Worm (Caenorhabditis elegans) whole organism, L4 larva: ENCODE measurements around the gene catp-8.
A peak's percentile ranks its signal among the peaks of the same experiment; 100 is the strongest.

ENCODE experiments used
- F37D6.2 ChIP-seq: sonication (generic microtip); optimal IDR thresholded peaks from 2 replicates; lab custom pipeline; 2016; ENCODE audit warnings: mild to moderate bottlenecking, missing genetic modification characterization, missing compliant biosample characterization
- T20F7.1 ChIP-seq: fragments of 200-800 bp; sonication (Bioruptor generic); optimal IDR thresholded peaks from 2 replicates; lab custom pipeline; 2018; ENCODE audit warnings: mild to moderate bottlenecking, missing genetic modification characterization, missing compliant biosample characterization
- T26A8.4 ChIP-seq: fragments of 200-800 bp; sonication (Bioruptor generic); IDR thresholded peaks from 2 replicates; pipeline ENCODE4 v1.3.6; 2022; ENCODE audit warnings: missing genetic modification characterization, missing compliant biosample characterization
- aha-1 ChIP-seq: fragments of 150-350 bp; peaks from one replicate; lab custom pipeline; 2014; ENCODE audit warnings: missing biosample characterization, missing genetic modification characterization
- ama-1 ChIP-seq: fragments of 150-350 bp; optimal IDR thresholded peaks from 2 replicates; lab custom pipeline; 2014; ENCODE audit warnings: inconsistent platforms, mixed read lengths
- arid-1 ChIP-seq: fragments of 200-800 bp; sonication (Bioruptor generic); conservative IDR thresholded peaks from 2 replicates; pipeline ENCODE4 v1.3.6; 2022; ENCODE audit warnings: missing genetic modification reagents, missing genetic modification characterization, missing compliant biosample characterization
- ceh-20 ChIP-seq: fragments of 200-800 bp; sonication (Bioruptor generic); IDR thresholded peaks from 2 replicates; pipeline ENCODE4 v1.3.6; 2022; ENCODE audit warnings: missing genetic modification reagents, missing genetic modification characterization, missing compliant biosample characterization
- ceh-32 ChIP-seq: sonication (generic microtip); optimal IDR thresholded peaks from 2 replicates; lab custom pipeline; 2016; ENCODE audit warnings: mild to moderate bottlenecking, missing genetic modification characterization, missing compliant biosample characterization; ENCODE audit not compliant: poor library complexity
- ceh-62 ChIP-seq: sonication (generic microtip); optimal IDR thresholded peaks from 2 replicates; lab custom pipeline; 2017; ENCODE audit warnings: missing biosample characterization, missing genetic modification characterization
- ces-1 ChIP-seq: fragments of 150-350 bp; sonication (generic microtip); optimal IDR thresholded peaks from 4 replicates; lab custom pipeline; 2014; ENCODE audit warnings: missing biosample characterization, missing genetic modification reagents, missing genetic modification characterization
- cey-2 ChIP-seq: sonication (generic microtip); optimal IDR thresholded peaks from 3 replicates; lab custom pipeline; 2017; ENCODE audit warnings: missing genetic modification characterization, mild to moderate bottlenecking, missing compliant biosample characterization, antibody characterized with exemption, borderline replicate concordance; ENCODE audit not compliant: insufficient read depth
- ctbp-1 ChIP-seq: fragments of 200-800 bp; sonication (Bioruptor generic); IDR thresholded peaks from 2 replicates; pipeline ENCODE4 v1.3.6; 2022; ENCODE audit warnings: missing genetic modification reagents, missing genetic modification characterization, missing compliant biosample characterization
- daf-16 ChIP-seq, 3 experiments: sonication (generic microtip); optimal IDR thresholded peaks; 2 replicates each; lab custom pipeline; 2016 to 2017; ENCODE audit warnings: missing genetic modification characterization in 3 of 3, missing genetic modification reagents in 3 of 3, mild to moderate bottlenecking in 2 of 3, missing compliant biosample characterization in 2 of 3, missing biosample characterization in 1 of 3, moderate library complexity in 1 of 3
- dmd-6 ChIP-seq: fragments of 200-800 bp; sonication (Bioruptor generic); IDR thresholded peaks from 2 replicates; pipeline ENCODE4 v1.3.6; 2022; ENCODE audit warnings: missing genetic modification reagents, missing genetic modification characterization, missing compliant biosample characterization
- dpl-1 ChIP-seq: fragments of 150-350 bp; optimal IDR thresholded peaks from 2 replicates; lab custom pipeline; 2014; ENCODE audit warnings: missing biosample characterization, missing genetic modification reagents, missing genetic modification characterization
- duxl-1 ChIP-seq: sonication (generic microtip); optimal IDR thresholded peaks from 2 replicates; lab custom pipeline; 2016; ENCODE audit warnings: mild to moderate bottlenecking, missing genetic modification characterization, moderate library complexity, missing compliant biosample characterization; ENCODE audit not compliant: poor library complexity
- dve-1 ChIP-seq: sonication (generic microtip); optimal IDR thresholded peaks from 2 replicates; lab custom pipeline; 2017; ENCODE audit warnings: antibody characterized with exemption, mild to moderate bottlenecking, missing genetic modification characterization, missing compliant biosample characterization; ENCODE audit not compliant: insufficient read depth
- egl-27 ChIP-seq: sonication (generic microtip); optimal IDR thresholded peaks from 3 replicates; lab custom pipeline; 2017; ENCODE audit warnings: missing biosample characterization, missing genetic modification reagents, missing genetic modification characterization
- fkh-10 ChIP-seq: fragments of 150-350 bp; optimal IDR thresholded peaks from 2 replicates; lab custom pipeline; 2014; ENCODE audit warnings: missing biosample characterization, missing genetic modification reagents, missing genetic modification characterization
- fos-1 ChIP-seq: fragments of 150-350 bp; optimal IDR thresholded peaks from 2 replicates; lab custom pipeline; 2014; ENCODE audit warnings: missing biosample characterization, missing genetic modification characterization
- hlh-11 ChIP-seq: fragments of 200-800 bp; sonication (Bioruptor generic); optimal IDR thresholded peaks from 2 replicates; lab custom pipeline; 2018; ENCODE audit warnings: mild to moderate bottlenecking, missing genetic modification characterization, missing compliant biosample characterization
- hlh-30 ChIP-seq: sonication (generic microtip); optimal IDR thresholded peaks from 2 replicates; lab custom pipeline; 2017; ENCODE audit warnings: antibody characterized with exemption, mild to moderate bottlenecking, missing genetic modification characterization, missing compliant biosample characterization; ENCODE audit not compliant: insufficient read depth
- hmg-1.1 ChIP-seq: fragments of 200-800 bp; sonication (Bioruptor generic); IDR thresholded peaks from 2 replicates; pipeline ENCODE4 v1.3.6; 2022; ENCODE audit warnings: missing genetic modification reagents, missing genetic modification characterization, missing compliant biosample characterization
- lin-15B ChIP-seq: fragments of 150-350 bp; sonication (generic microtip); optimal IDR thresholded peaks from 3 replicates; lab custom pipeline; 2014; ENCODE audit warnings: missing biosample characterization, missing genetic modification characterization
- lin-38 ChIP-seq: fragments of 200-800 bp; sonication (Bioruptor generic); IDR thresholded peaks from 2 replicates; pipeline ENCODE4 v1.3.6; 2022; ENCODE audit warnings: missing genetic modification reagents, missing genetic modification characterization, missing compliant biosample characterization
- lir-3 ChIP-seq: sonication (generic microtip); optimal IDR thresholded peaks from 2 replicates; lab custom pipeline; 2016; ENCODE audit warnings: mild to moderate bottlenecking, missing genetic modification characterization, missing compliant biosample characterization
- lsy-2 ChIP-seq, 2 experiments: fragments of 150-350 bp in 1 of 2; sonication (generic microtip) in 1 of 2; optimal IDR thresholded peaks; 2 replicates each; lab custom pipeline; 2014 to 2017; ENCODE audit warnings: missing biosample characterization in 2 of 2, missing genetic modification characterization in 2 of 2
- mdl-1 ChIP-seq, 2 experiments: fragments of 150-350 bp in 1 of 2; sonication (generic microtip) in 1 of 2; optimal IDR thresholded peaks; 2 replicates each; lab custom pipeline; 2014 to 2017; ENCODE audit warnings: missing biosample characterization in 2 of 2, missing genetic modification characterization in 2 of 2
- mep-1 ChIP-seq: fragments of 150-350 bp; sonication (generic microtip); optimal IDR thresholded peaks from 3 replicates; lab custom pipeline; 2014; ENCODE audit warnings: missing biosample characterization, missing genetic modification characterization
- mxl-2 ChIP-seq: fragments of 200-800 bp; sonication (Bioruptor generic); conservative IDR thresholded peaks from 2 replicates; pipeline ENCODE4 v1.3.6; 2022; ENCODE audit warnings: missing genetic modification reagents, missing genetic modification characterization, missing compliant biosample characterization
- mxl-3 ChIP-seq: fragments of 200-800 bp; sonication (Bioruptor generic); optimal IDR thresholded peaks from 2 replicates; lab custom pipeline; 2018; ENCODE audit warnings: mild to moderate bottlenecking, missing genetic modification characterization, missing compliant biosample characterization
- nhr-102 ChIP-seq: sonication (generic microtip); optimal IDR thresholded peaks from 2 replicates; lab custom pipeline; 2016; ENCODE audit warnings: mild to moderate bottlenecking, missing genetic modification characterization, moderate library complexity, missing compliant biosample characterization
- nhr-25 ChIP-seq: sonication (generic microtip); optimal IDR thresholded peaks from 2 replicates; lab custom pipeline; 2017; ENCODE audit warnings: missing genetic modification characterization, mild to moderate bottlenecking, missing compliant biosample characterization, antibody characterized with exemption, moderate library complexity, borderline replicate concordance; ENCODE audit not compliant: insufficient read depth
- nhr-28 ChIP-seq: fragments of 150-350 bp; optimal IDR thresholded peaks from 2 replicates; lab custom pipeline; 2014; ENCODE audit warnings: missing biosample characterization, missing genetic modification characterization
- nhr-42 ChIP-seq: fragments of 200-800 bp; sonication (Bioruptor generic); IDR thresholded peaks from 2 replicates; pipeline ENCODE4 v1.3.6; 2022; ENCODE audit warnings: missing genetic modification characterization, missing compliant biosample characterization
- nhr-48 ChIP-seq: sonication (generic microtip); optimal IDR thresholded peaks from 2 replicates; lab custom pipeline; 2016; ENCODE audit warnings: mild to moderate bottlenecking, missing genetic modification characterization, missing compliant biosample characterization
- nhr-76 ChIP-seq: fragments of 150-350 bp; optimal IDR thresholded peaks from 2 replicates; lab custom pipeline; 2014; ENCODE audit warnings: missing biosample characterization, missing genetic modification characterization
- pha-4 ChIP-seq, 2 experiments: fragments of 150-350 bp in 1 of 2; fragments of 200-800 bp in 1 of 2; sonication (Bioruptor generic) in 1 of 2; IDR thresholded peaks in 1 of 2; optimal IDR thresholded peaks in 1 of 2; 2 replicates each; pipeline versions ENCODE4 v1.3.6 to Lab custom; 2014 to 2022; ENCODE audit warnings: missing genetic modification characterization in 2 of 2, missing genetic modification reagents in 2 of 2, missing biosample characterization in 1 of 2, missing compliant biosample characterization in 1 of 2
- sdz-12 ChIP-seq: fragments of 200-800 bp; sonication (Bioruptor generic); optimal IDR thresholded peaks from 2 replicates; lab custom pipeline; 2018; ENCODE audit warnings: mild to moderate bottlenecking, missing genetic modification characterization, missing compliant biosample characterization
- skn-1 ChIP-seq: fragments of 150-350 bp; optimal IDR thresholded peaks from 2 replicates; lab custom pipeline; 2014; ENCODE audit warnings: missing biosample characterization, missing genetic modification characterization
- snpc-1.2 ChIP-seq: fragments of 200-800 bp; sonication (Bioruptor generic); IDR thresholded peaks from 2 replicates; pipeline ENCODE4 v1.3.6; 2022; ENCODE audit warnings: missing genetic modification reagents, missing genetic modification characterization, missing compliant biosample characterization
- spr-1 ChIP-seq: sonication (generic microtip); optimal IDR thresholded peaks from 2 replicates; lab custom pipeline; 2016; ENCODE audit warnings: mild to moderate bottlenecking, missing genetic modification characterization, missing compliant biosample characterization
- unc-39 ChIP-seq: sonication (generic microtip); optimal IDR thresholded peaks from 2 replicates; lab custom pipeline; 2017; ENCODE audit warnings: missing biosample characterization, missing genetic modification characterization
- zfp-3 ChIP-seq: fragments of 200-800 bp; sonication (Bioruptor generic); conservative IDR thresholded peaks from 2 replicates; pipeline ENCODE4 v1.3.6; 2022; ENCODE audit warnings: missing genetic modification reagents, missing genetic modification characterization, missing compliant biosample characterization

Gene catp-8

ce11 chrIV:11492345-11492744 lies 13.3 kb upstream of the catp-8 start:
- TF ChIP-seq egl-27 (tag; lab: Kevin White, UChicago) (no peak), duxl-1 (tag; lab: Kevin White, UChicago) (no peak), ceh-32 (tag; lab: Kevin White, UChicago) (no peak), ctbp-1 (GFP tag; lab: Robert Waterston, UW) (no peak), nhr-28 (tag; lab: Kevin White, UChicago) (peak; percentile 48), ceh-20 (GFP tag; lab: Robert Waterston, UW) (no peak), lir-3 (tag; lab: Kevin White, UChicago) (no peak), pha-4 (GFP tag; IDR thresholded peaks at IDR 0.05; lab: Robert Waterston, UW) (no peak), pha-4 (tag; optimal IDR thresholded peaks at IDR 0.05; lab: Kevin White, UChicago) (no peak), zfp-3 (GFP tag; lab: Robert Waterston, UW) (no peak), T20F7.1 (GFP tag; lab: Kevin White, UChicago) (no peak), aha-1 (peak; percentile 83), sdz-12 (GFP tag; lab: Kevin White, UChicago) (no peak), spr-1 (tag; lab: Kevin White, UChicago) (no peak), daf-16 (GFP tag; optimal IDR thresholded peaks at IDR 0.05; lab: Kevin White, UChicago) (no peak), daf-16 (tag; optimal IDR thresholded peaks at IDR 0.05; lab: Kevin White, UChicago) (no peak), hlh-30 (peak; percentile 47), fkh-10 (GFP tag; lab: Kevin White, UChicago) (no peak), nhr-102 (tag; lab: Kevin White, UChicago) (no peak), lin-15B (no peak), F37D6.2 (tag; lab: Kevin White, UChicago) (no peak), mxl-3 (GFP tag; lab: Kevin White, UChicago) (no peak), skn-1 (tag; lab: Kevin White, UChicago) (no peak), nhr-42 (GFP tag; lab: Robert Waterston, UW) (no peak), dmd-6 (GFP tag; lab: Robert Waterston, UW) (peak; percentile 28; the same call in 1 of the 2 replicates), dve-1 (no peak), ces-1 (GFP tag; lab: Kevin White, UChicago) (no peak), mxl-2 (GFP tag; lab: Robert Waterston, UW) (no peak), unc-39 (no peak)

- TF ChIP-seq cey-2 (tag; lab: Kevin White, UChicago) (peak; percentile 60), nhr-25 (tag; lab: Kevin White, UChicago) (peak; percentile 21), hlh-11 (peak; percentile 82), mep-1 (tag; lab: Kevin White, UChicago) (peak; percentile 12), fos-1 (tag; lab: Kevin White, UChicago) (no peak), nhr-76 (tag; lab: Kevin White, UChicago) (peak; percentile 19), dve-1 (peak; percentile 65), hlh-30 (peak; percentile 45), T26A8.4 (GFP tag; lab: Robert Waterston, UW) (no peak), hmg-1.1 (GFP tag; lab: Robert Waterston, UW) (0 out of 2 replicates have a peak, but pooled peaks have one; percentile 25), dpl-1 (GFP tag; lab: Kevin White, UChicago) (no peak), mdl-1 (tag; optimal IDR thresholded peaks at IDR 0.05; lab: Kevin White, UChicago) (peak in 1 of 2 experiments; percentile 52), dmd-6 (GFP tag; lab: Robert Waterston, UW) (peak; percentile 49), nhr-28 (tag; lab: Kevin White, UChicago) (peak; percentile 92), spr-1 (tag; lab: Kevin White, UChicago) (peak; percentile 56), ceh-62 (tag; lab: Kevin White, UChicago) (no peak), snpc-1.2 (GFP tag; lab: Robert Waterston, UW) (no peak), lin-38 (0 out of 2 replicates have a peak, but pooled peaks have one; percentile 19), nhr-48 (tag; lab: Kevin White, UChicago) (peak; percentile 72), arid-1 (no peak), ama-1 (lab: Kevin White, UChicago) (no peak), lsy-2 (tag; optimal IDR thresholded peaks at IDR 0.05; lab: Kevin White, UChicago) (peak in 1 of 2 experiments; percentile 46), daf-16 (GFP tag; optimal IDR thresholded peaks at IDR 0.05; lab: Kevin White, UChicago) (no peak), daf-16 (tag; optimal IDR thresholded peaks at IDR 0.05; lab: Kevin White, UChicago) (no peak)
These were observed 12.4 kb upstream of the catp-8 start for ce11 chrIV:11491422-11491821.
